Worm (Caenorhabditis elegans): ENCODE measurements around the gene wrb-1.

The wrb-1 gene

DNA sequence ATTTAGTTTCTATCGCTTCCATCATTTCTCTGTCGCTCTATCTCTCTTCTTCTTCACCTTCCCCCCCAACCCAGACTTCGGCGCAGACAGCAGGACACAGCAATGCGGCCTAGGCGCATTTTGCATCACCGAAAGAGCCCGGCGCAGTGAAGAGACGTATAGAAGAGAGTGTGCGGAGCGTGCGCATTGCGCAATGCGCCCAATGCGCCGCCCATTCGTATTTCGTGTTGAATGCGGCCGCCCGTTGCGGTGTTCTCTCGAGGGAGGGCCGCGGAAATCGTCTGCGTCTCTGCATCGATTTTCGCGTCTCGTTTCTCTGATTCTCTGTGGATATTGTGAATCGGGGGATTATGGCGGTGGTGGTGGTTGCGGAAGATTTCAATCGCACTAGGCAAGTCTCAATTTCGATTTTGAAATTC lies 44.5 kb upstream of the wrb-1 start (continued):
- TF ChIP-seq ztf-11 (tag; optimal IDR thresholded peaks at IDR 0.05) (no peak), unc-130 (GFP tag; optimal IDR thresholded peaks at IDR 0.05) (peak; percentile 44), arid-1 (GFP tag; conservative IDR thresholded peaks at IDR 0.05) (peak; percentile 90), T26A8.4 (GFP tag; IDR thresholded peaks at IDR 0.05) (peak; percentile 99), nhr-237 (tag; optimal IDR thresholded peaks at IDR 0.05) (peak; percentile 81), ZK337.2 (GFP tag; IDR thresholded peaks at IDR 0.05) (peak; percentile 83), nhr-77 (tag; optimal IDR thresholded peaks at IDR 0.05) (peak; percentile 97), zfp-2 (tag; optimal IDR thresholded peaks at IDR 0.05) (peak; percentile 86), mes-2 (tag; optimal IDR thresholded peaks at IDR 0.05; ENCODE audit: poor library complexity, severe bottlenecking) (peak; percentile 73), ZK546.5 (tag; optimal IDR thresholded peaks at IDR 0.05) (peak in 1 of 2 experiments; percentile 75), pha-4 (GFP tag; IDR thresholded peaks at IDR 0.05) (peak; percentile 98), pha-4 (tag; optimal IDR thresholded peaks at IDR 0.05) (no peak), attf-4 (tag; optimal IDR thresholded peaks at IDR 0.05) (no peak), unc-62 (GFP tag; optimal IDR thresholded peaks at IDR 0.05 in 1 of 2) (peak; percentile 45 to 100), unc-62 (tag; optimal IDR thresholded peaks at IDR 0.05) (no peak), nhr-25 (tag; optimal IDR thresholded peaks at IDR 0.05; ENCODE audit: borderline replicate concordance, insufficient read depth) (peak; percentile 45), F26F4.8 (GFP tag; conservative IDR thresholded peaks at IDR 0.05) (no peak), spr-3 (GFP tag; optimal IDR thresholded peaks at IDR 0.05) (peak; percentile 96), snpc-1.2 (GFP tag; IDR thresholded peaks at IDR 0.05) (peak; percentile 59), Y75B8A.6 (GFP tag; IDR thresholded peaks at IDR 0.05) (peak; percentile 84), T20F7.1 (GFP tag; optimal IDR thresholded peaks at IDR 0.05) (peak; percentile 95), D1046.2 (GFP tag; IDR thresholded peaks at IDR 0.05) (peak; percentile 95), lin-39 (tag; optimal IDR thresholded peaks at IDR 0.05) (peak; percentile 3), hmg-1.1 (GFP tag; IDR thresholded peaks at IDR 0.05) (peak; percentile 99), ctbp-1 (GFP tag; IDR thresholded peaks at IDR 0.05) (peak; percentile 99), nhr-102 (tag; optimal IDR thresholded peaks at IDR 0.05) (peak; percentile 98), fos-1 (tag; optimal IDR thresholded peaks at IDR 0.05) (peak; percentile 63), mdl-1 (tag; optimal IDR thresholded peaks at IDR 0.05) (peak; percentile 96), spr-1 (tag; optimal IDR thresholded peaks at IDR 0.05) (peak; percentile 96), egl-27 (tag; optimal IDR thresholded peaks at IDR 0.05) (no peak), zag-1 (tag; optimal IDR thresholded peaks at IDR 0.05) (peak; percentile 70), dmd-6 (GFP tag; IDR thresholded peaks at IDR 0.05) (peak; percentile 100), zip-11 (GFP tag; IDR thresholded peaks at IDR 0.05) (no peak), tra-1 (GFP tag; IDR thresholded peaks at IDR 0.05) (peak; percentile 99), F44E2.7 (GFP tag; IDR thresholded peaks at IDR 0.05) (peak; percentile 63; the same call in 1 of the 2 replicates), nhr-42 (GFP tag; IDR thresholded peaks at IDR 0.05) (peak; percentile 97), ces-1 (GFP tag; optimal IDR thresholded peaks at IDR 0.05) (peak; percentile 76), hlh-30 (tag; optimal IDR thresholded peaks at IDR 0.05; ENCODE audit: insufficient read depth) (peak; percentile 95), mxl-2 (GFP tag; conservative IDR thresholded peaks at IDR 0.05) (peak; percentile 89), lin-13 (GFP tag; optimal IDR thresholded peaks at IDR 0.05) (peak; percentile 98), rbr-2 (tag; optimal IDR thresholded peaks at IDR 0.05) (peak; percentile 99), nhr-10 (tag; optimal IDR thresholded peaks at IDR 0.05) (peak; percentile 98), ceh-32 (tag; optimal IDR thresholded peaks at IDR 0.05; ENCODE audit: poor library complexity) (peak; percentile 89), dve-1 (tag; optimal IDR thresholded peaks at IDR 0.05; ENCODE audit: insufficient read depth) (peak; percentile 100), nhr-6 (tag; optimal IDR thresholded peaks at IDR 0.05) (peak; percentile 90), unc-39 (tag; optimal IDR thresholded peaks at IDR 0.05) (peak; percentile 69), F37D6.2 (tag; optimal IDR thresholded peaks at IDR 0.05) (peak; percentile 98), tag-97 (GFP tag; IDR thresholded peaks at IDR 0.05) (no peak), dmd-8 (GFP tag; IDR thresholded peaks at IDR 0.05) (peak; percentile 77), hif-1 (tag; optimal IDR thresholded peaks at IDR 0.05) (peak; percentile 93 to 95), lim-7 (GFP tag; IDR thresholded peaks at IDR 0.05) (peak; percentile 57)
